Fruit fly (Drosophila melanogaster): ENCODE results near the gene drn.

- TF ChIP-seq cic (GFP tag; optimal IDR thresholded peaks at IDR 0.05) (no peak), Mnt (GFP tag; optimal IDR thresholded peaks at IDR 0.05) (no peak), CG33017 (tag; optimal IDR thresholded peaks at IDR 0.05) (no peak), Hr96 (GFP tag; optimal IDR thresholded peaks at IDR 0.05) (no peak), tj (GFP tag; optimal IDR thresholded peaks at IDR 0.05) (no peak), Crg-1 (GFP tag; optimal IDR thresholded peaks at IDR 0.05) (no peak), CG7045 (GFP tag; optimal IDR thresholded peaks at IDR 0.05) (no peak)
These were observed 30.4 kb downstream of the drn start for dm6 chr3R:9370413-9370812.

Measured in whole organism, adult.